Fruit fly (Drosophila melanogaster) whole organism, embryonic: ENCODE data around the gene Cap-D2.
A peak's percentile ranks its signal among the peaks of the same experiment; 100 is the strongest.

Experiments used
- Atf3 ChIP-seq: fragments of 200-800 bp; sonication (Bioruptor generic); optimal IDR thresholded peaks from 3 replicates; lab custom pipeline; 2016; ENCODE audit warnings: missing biosample characterization, missing genetic modification characterization
- Atf6 ChIP-seq: fragments of 200-800 bp; sonication (Bioruptor generic); IDR thresholded peaks from 2 replicates; pipeline ENCODE4 v1.3.6; 2022; ENCODE audit warnings: missing biosample characterization, missing genetic modification characterization
- BEAF-32 ChIP-seq: fragments of 200-800 bp; sonication (Bioruptor generic); optimal IDR thresholded peaks from 3 replicates; lab custom pipeline; 2017; ENCODE audit warnings: missing biosample characterization, missing genetic modification characterization, mild to moderate bottlenecking, moderate library complexity, missing genetic modification reagents
- Bdp1 ChIP-seq: fragments of 200-800 bp; sonication (Bioruptor generic); optimal IDR thresholded peaks from 3 replicates; lab custom pipeline; 2016; ENCODE audit warnings: missing biosample characterization, missing genetic modification characterization
- CG10321 ChIP-seq: fragments of 200-800 bp; sonication (Bioruptor generic); IDR thresholded peaks from 2 replicates; pipeline ENCODE4 v1.3.6; 2022; ENCODE audit warnings: missing biosample characterization, missing genetic modification characterization
- CG12104 ChIP-seq: fragments of 200-800 bp; sonication (Bioruptor generic); optimal IDR thresholded peaks from 3 replicates; lab custom pipeline; 2016; ENCODE audit warnings: missing biosample characterization, missing genetic modification characterization
- CG12236 ChIP-seq: fragments of 200-800 bp; sonication (Bioruptor generic); optimal IDR thresholded peaks from 2 replicates; lab custom pipeline; 2016; ENCODE audit warnings: missing biosample characterization, missing genetic modification characterization
- CG12769 ChIP-seq: fragments of 200-800 bp; sonication (Bioruptor generic); optimal IDR thresholded peaks from 2 replicates; lab custom pipeline; 2019; ENCODE audit warnings: missing biosample characterization, mild to moderate bottlenecking, missing genetic modification characterization, moderate library complexity
- CG14050 ChIP-seq: fragments of 200-800 bp; sonication (Bioruptor generic); IDR thresholded peaks from 3 replicates; pipeline ENCODE4 v1.3.6; 2022; ENCODE audit warnings: missing biosample characterization, missing genetic modification characterization
- CG14710 ChIP-seq: fragments of 200-800 bp; sonication (Bioruptor generic); optimal IDR thresholded peaks from 3 replicates; lab custom pipeline; 2019; ENCODE audit warnings: missing biosample characterization, mild to moderate bottlenecking, missing genetic modification characterization, moderate library complexity
- CG15011 ChIP-seq: fragments of 200-800 bp; sonication (Bioruptor generic); optimal IDR thresholded peaks from 3 replicates; lab custom pipeline; 2018; ENCODE audit warnings: missing biosample characterization, mild to moderate bottlenecking, missing genetic modification characterization
- CG17186 ChIP-seq: fragments of 200-800 bp; sonication (Bioruptor generic); optimal IDR thresholded peaks from 3 replicates; lab custom pipeline; 2017; ENCODE audit warnings: missing biosample characterization, missing genetic modification reagents, missing genetic modification characterization
- CG17568 ChIP-seq: fragments of 200-800 bp; sonication (Bioruptor generic); optimal IDR thresholded peaks from 2 replicates; lab custom pipeline; 2018; ENCODE audit warnings: missing biosample characterization, mild to moderate bottlenecking, missing genetic modification characterization, moderate library complexity
- CG18011 ChIP-seq: fragments of 200-800 bp; sonication (Bioruptor generic); optimal IDR thresholded peaks from 2 replicates; lab custom pipeline; 2017; ENCODE audit warnings: missing biosample characterization, missing genetic modification characterization, mild to moderate bottlenecking, moderate library complexity, missing genotype
- CG18599 ChIP-seq: fragments of 200-800 bp; sonication (Bioruptor generic); optimal IDR thresholded peaks from 3 replicates; lab custom pipeline; 2017; ENCODE audit warnings: missing biosample characterization, missing genetic modification characterization, mild to moderate bottlenecking, moderate library complexity, missing genetic modification reagents
- CG2120 ChIP-seq: fragments of 200-800 bp; sonication (Bioruptor generic); optimal IDR thresholded peaks from 3 replicates; lab custom pipeline; 2016; ENCODE audit warnings: missing biosample characterization, missing genetic modification characterization
- CG30020 ChIP-seq: fragments of 200-800 bp; optimal IDR thresholded peaks from 2 replicates; lab custom pipeline; 2019; ENCODE audit warnings: missing biosample characterization, mild to moderate bottlenecking, missing genetic modification characterization, moderate library complexity
- CG3065 ChIP-seq: fragments of 200-800 bp; sonication (Bioruptor generic); optimal IDR thresholded peaks from 2 replicates; lab custom pipeline; 2016; ENCODE audit warnings: missing biosample characterization, missing genetic modification characterization
- CG33557 ChIP-seq: fragments of 200-800 bp; sonication (Bioruptor generic); optimal IDR thresholded peaks from 2 replicates; lab custom pipeline; 2019; ENCODE audit warnings: missing biosample characterization, mild to moderate bottlenecking, missing genetic modification characterization, moderate library complexity
- CG34376 ChIP-seq: fragments of 200-800 bp; sonication (Bioruptor generic); optimal IDR thresholded peaks from 2 replicates; lab custom pipeline; 2018; ENCODE audit warnings: missing biosample characterization, mild to moderate bottlenecking, missing genetic modification characterization
- CG43689 ChIP-seq: fragments of 200-800 bp; sonication (Bioruptor generic); IDR thresholded peaks from 2 replicates; pipeline ENCODE4 v1.3.6; 2022; ENCODE audit warnings: missing biosample characterization, missing genetic modification characterization
- CG5180 ChIP-seq: fragments of 200-800 bp; sonication (Bioruptor generic); optimal IDR thresholded peaks from 3 replicates; lab custom pipeline; 2017; ENCODE audit warnings: missing biosample characterization, missing genetic modification characterization, mild to moderate bottlenecking, moderate library complexity, missing genetic modification reagents
- CG7745 ChIP-seq: fragments of 200-800 bp; sonication (Bioruptor generic); optimal IDR thresholded peaks from 2 replicates; lab custom pipeline; 2018; ENCODE audit warnings: missing biosample characterization, mild to moderate bottlenecking, missing genetic modification characterization, moderate library complexity
- CG8089 ChIP-seq: fragments of 200-800 bp; sonication (Bioruptor generic); optimal IDR thresholded peaks from 3 replicates; lab custom pipeline; 2016; ENCODE audit warnings: missing biosample characterization, missing genetic modification characterization
- CG8281 ChIP-seq: fragments of 200-800 bp; sonication (Bioruptor generic); optimal IDR thresholded peaks from 2 replicates; lab custom pipeline; 2018; ENCODE audit warnings: missing biosample characterization, mild to moderate bottlenecking, missing genetic modification characterization, moderate library complexity
- CG9437 ChIP-seq: fragments of 200-800 bp; sonication (Bioruptor generic); optimal IDR thresholded peaks from 2 replicates; lab custom pipeline; 2018; ENCODE audit warnings: missing biosample characterization, mild to moderate bottlenecking, missing genetic modification characterization
- CrebB ChIP-seq: fragments of 200-800 bp; sonication (Bioruptor generic); optimal IDR thresholded peaks from 3 replicates; lab custom pipeline; 2018; ENCODE audit warnings: missing biosample characterization, mild to moderate bottlenecking, missing genetic modification characterization
- Dad ChIP-seq: fragments of 200-800 bp; sonication (Bioruptor generic); optimal IDR thresholded peaks from 3 replicates; lab custom pipeline; 2016; ENCODE audit warnings: missing biosample characterization, missing genetic modification characterization
- E2f1 ChIP-seq: fragments of 200-800 bp; sonication (Bioruptor generic); IDR thresholded peaks from 2 replicates; pipeline ENCODE4 v1.3.6; 2022; ENCODE audit warnings: missing biosample characterization, missing genetic modification characterization
- Lhr ChIP-seq: fragments of 200-800 bp; sonication (Bioruptor generic); optimal IDR thresholded peaks from 3 replicates; lab custom pipeline; 2017; ENCODE audit warnings: mild to moderate bottlenecking, missing biosample characterization, missing genetic modification reagents, missing genetic modification characterization
- Mes4 ChIP-seq: fragments of 200-800 bp; sonication (Bioruptor generic); optimal IDR thresholded peaks from 2 replicates; lab custom pipeline; 2016; ENCODE audit warnings: missing biosample characterization, missing genetic modification characterization
- Mrtf ChIP-seq: fragments of 200-800 bp; sonication (Bioruptor generic); IDR thresholded peaks from 3 replicates; pipeline ENCODE4 v1.3.6; 2022; ENCODE audit warnings: missing biosample characterization, missing genetic modification characterization
- Oli ChIP-seq: fragments of 200-800 bp; sonication (Bioruptor generic); optimal IDR thresholded peaks from 2 replicates; lab custom pipeline; 2018; ENCODE audit warnings: missing biosample characterization, mild to moderate bottlenecking, missing genetic modification characterization, moderate library complexity
- Side ChIP-seq: fragments of 200-800 bp; sonication (Bioruptor generic); optimal IDR thresholded peaks from 2 replicates; lab custom pipeline; 2016; ENCODE audit warnings: missing biosample characterization, missing genetic modification characterization
- Trl ChIP-seq, 3 experiments: fragments of >200 bp in 2 of 3; fragments of 200-800 bp in 1 of 3; sonication (Bioruptor generic) in 1 of 3; optimal IDR thresholded peaks; 2 replicates in 1 of 3; 3 replicates in 2 of 3; lab custom pipeline; 2016 to 2017; ENCODE audit warnings: missing biosample characterization in 1 of 3, missing genetic modification characterization in 1 of 3
- ara ChIP-seq: fragments of 200-800 bp; sonication (Bioruptor generic); IDR thresholded peaks from 2 replicates; pipeline ENCODE4 v1.3.6; 2022; ENCODE audit warnings: missing biosample characterization, missing genetic modification characterization
- bcd ChIP-seq: fragments of 200-800 bp; sonication (Bioruptor generic); optimal IDR thresholded peaks from 2 replicates; lab custom pipeline; 2017; ENCODE audit warnings: missing biosample characterization, mild to moderate bottlenecking, missing genetic modification characterization
- cad ChIP-seq: fragments of >200 bp; optimal IDR thresholded peaks from 2 replicates; lab custom pipeline; 2017; ENCODE audit warnings: missing biosample characterization, missing genetic modification characterization
- esg ChIP-seq: fragments of 200-800 bp; sonication (Bioruptor generic); conservative IDR thresholded peaks from 2 replicates; pipeline ENCODE4 v1.3.6; 2022; ENCODE audit warnings: missing biosample characterization, missing genetic modification characterization
- fd3F ChIP-seq: fragments of 200-800 bp; sonication (Bioruptor generic); optimal IDR thresholded peaks from 2 replicates; lab custom pipeline; 2018; ENCODE audit warnings: missing biosample characterization, mild to moderate bottlenecking, missing genetic modification characterization, moderate library complexity
- fd96Cb ChIP-seq: fragments of 200-800 bp; sonication (Bioruptor generic); optimal IDR thresholded peaks from 2 replicates; lab custom pipeline; 2018; ENCODE audit warnings: missing biosample characterization, mild to moderate bottlenecking, missing genetic modification characterization, moderate library complexity
- gem ChIP-seq: fragments of 200-800 bp; sonication (Bioruptor generic); optimal IDR thresholded peaks from 2 replicates; lab custom pipeline; 2019; ENCODE audit warnings: missing biosample characterization, mild to moderate bottlenecking, missing genetic modification characterization, moderate library complexity
- h ChIP-seq: fragments of >200 bp; optimal IDR thresholded peaks from 2 replicates; lab custom pipeline; 2017
- hkb ChIP-seq, 2 experiments: fragments of 200-800 bp in 1 of 2; fragments of >200 bp in 1 of 2; sonication (Bioruptor generic) in 1 of 2; IDR thresholded peaks in 1 of 2; optimal IDR thresholded peaks in 1 of 2; 2 replicates each; pipeline versions ENCODE4 v1.3.6 to Lab custom; 2017 to 2022; ENCODE audit warnings: missing biosample characterization in 1 of 2, missing genetic modification characterization in 1 of 2
- jumu ChIP-seq: fragments of 200-800 bp; sonication (Bioruptor generic); optimal IDR thresholded peaks from 3 replicates; lab custom pipeline; 2016; ENCODE audit warnings: missing biosample characterization, missing genetic modification characterization
- lilli ChIP-seq: fragments of 200-800 bp; sonication (Bioruptor generic); optimal IDR thresholded peaks from 3 replicates; lab custom pipeline; 2016; ENCODE audit warnings: missing biosample characterization, missing genetic modification characterization
- nerfin-1 ChIP-seq: fragments of 200-800 bp; sonication (Bioruptor generic); optimal IDR thresholded peaks from 3 replicates; lab custom pipeline; 2019; ENCODE audit warnings: missing biosample characterization, mild to moderate bottlenecking, missing genetic modification characterization, moderate library complexity
- usp ChIP-seq: fragments of >200 bp; optimal IDR thresholded peaks from 2 replicates; lab custom pipeline; 2017; ENCODE audit warnings: missing biosample characterization, missing genetic modification characterization
- zen2 ChIP-seq: fragments of 200-800 bp; sonication (Bioruptor generic); IDR thresholded peaks from 3 replicates; pipeline ENCODE4 v1.3.6; 2022; ENCODE audit warnings: missing biosample characterization, missing genetic modification characterization; ENCODE audit not compliant: partially characterized antibody

Gene Cap-D2

DNA sequence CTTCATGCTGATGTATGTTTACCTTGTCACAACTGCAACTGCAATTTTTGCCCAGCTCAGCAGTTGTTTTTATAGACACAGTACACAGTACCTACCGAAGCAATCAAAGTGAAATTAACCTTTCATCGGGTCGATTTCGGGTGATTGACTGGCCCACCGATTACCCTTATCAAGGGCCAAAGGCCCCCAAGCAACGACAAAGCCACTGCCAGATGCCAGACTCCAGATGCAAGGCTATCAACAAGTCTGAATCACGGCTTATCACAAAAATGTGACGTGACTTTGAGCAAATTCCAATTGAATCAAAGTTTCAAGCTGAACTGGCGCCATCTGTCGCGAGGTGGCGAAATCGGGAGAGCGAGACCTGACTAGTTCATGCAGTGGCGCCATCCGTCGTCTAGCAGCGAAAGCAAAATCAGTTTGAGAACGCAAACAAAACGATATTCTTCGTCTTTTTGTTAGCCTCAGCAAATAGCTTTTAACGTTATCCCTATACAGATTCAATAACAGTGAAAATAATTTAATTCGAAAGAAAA, 41.4 kb downstream of the Cap-D2 start, which contains the start of gene Obp99b (continued):
- TF ChIP-seq BEAF-32 (GFP tag; lab: Kevin White, UChicago) (no peak), esg (GFP tag; lab: Robert Waterston, UW) (peak; percentile 50), Atf6 (GFP tag; lab: Robert Waterston, UW) (peak; percentile 50; the same call in 1 of the 2 replicates), CG34376 (GFP tag; lab: Kevin White, UChicago) (peak; percentile 67), CG33557 (GFP tag; lab: Kevin White, UChicago) (peak; percentile 77), Atf3 (GFP tag; lab: Kevin White, UChicago) (peak; percentile 82), CG18599 (GFP tag; lab: Kevin White, UChicago) (peak; percentile 44), fd3F (GFP tag; lab: Kevin White, UChicago) (peak; percentile 43), Mrtf (GFP tag; lab: Robert Waterston, UW) (peak; percentile 85; the same call in 2 of the 3 replicates), CrebB (tag; lab: Kevin White, UChicago) (peak; percentile 74), CG14710 (tag; lab: Kevin White, UChicago) (peak; percentile 42), lilli (GFP tag; lab: Kevin White, UChicago) (peak; percentile 32), nerfin-1 (tag; lab: Kevin White, UChicago) (peak; percentile 51), bcd (GFP tag; lab: Kevin White, UChicago) (peak; percentile 79), Oli (tag; lab: Kevin White, UChicago) (peak; percentile 70), E2f1 (GFP tag; lab: Robert Waterston, UW) (peak; percentile 71), CG12769 (peak; percentile 45), CG15011 (GFP tag; lab: Kevin White, UChicago) (peak; percentile 48), CG5180 (peak; percentile 62), CG8089 (GFP tag; lab: Kevin White, UChicago) (peak; percentile 85), usp (GFP tag; lab: Kevin White, UChicago) (no peak), CG12104 (GFP tag; lab: Kevin White, UChicago) (peak; percentile 63), CG10321 (GFP tag; lab: Robert Waterston, UW) (no peak), fd96Cb (tag; lab: Kevin White, UChicago) (peak; percentile 47), CG12236 (peak; percentile 66), CG18011 (GFP tag; lab: Kevin White, UChicago) (peak; percentile 62), CG8281 (tag; lab: Kevin White, UChicago) (peak; percentile 64), Trl (optimal IDR thresholded peaks at IDR 0.05; lab: Kevin White, UChicago) (peak in 1 of 2 experiments; percentile 10), Trl (GFP tag; optimal IDR thresholded peaks at IDR 0.05; lab: Kevin White, UChicago) (peak; percentile 85), CG3065 (GFP tag; lab: Kevin White, UChicago) (peak; percentile 42), CG30020 (tag; lab: Kevin White, UChicago) (no peak), Lhr (GFP tag; lab: Kevin White, UChicago) (peak; percentile 75), CG14050 (GFP tag; lab: Robert Waterston, UW) (peak; percentile 61; the same call in 2 of the 3 replicates), gem (tag; lab: Kevin White, UChicago) (peak; percentile 56), h (lab: Kevin White, UChicago) (peak; percentile 76), Dad (peak; percentile 63), CG9437 (GFP tag; lab: Kevin White, UChicago) (peak; percentile 60), CG2120 (GFP tag; lab: Kevin White, UChicago) (no peak), CG43689 (GFP tag; lab: Robert Waterston, UW) (peak; percentile 71), zen2 (GFP tag; lab: Robert Waterston, UW) (no peak), CG17186 (GFP tag; lab: Kevin White, UChicago) (peak; percentile 85), CG17568 (peak; percentile 70), CG7745 (tag; lab: Kevin White, UChicago) (peak; percentile 49), Side (peak; percentile 82), cad (GFP tag; lab: Kevin White, UChicago) (no peak), jumu (GFP tag; lab: Kevin White, UChicago) (peak; percentile 52), Bdp1 (GFP tag; lab: Kevin White, UChicago) (peak; percentile 71), ara (GFP tag; lab: Robert Waterston, UW) (peak; percentile 77), hkb (optimal IDR thresholded peaks at IDR 0.05; lab: Kevin White, UChicago) (no peak), hkb (GFP tag; IDR thresholded peaks at IDR 0.05; lab: Robert Waterston, UW) (peak; percentile 78), Mes4 (GFP tag; lab: Kevin White, UChicago) (peak; percentile 88)
